Worm (Caenorhabditis elegans) whole organism, L1 larva: ENCODE data around the gene ifas-1.

ENCODE experiments used
- C04F5.9 ChIP-seq: sonication (generic microtip); optimal IDR thresholded peaks from 2 replicates; lab custom pipeline; 2016; ENCODE audit warnings: missing genetic modification characterization, missing compliant biosample characterization
- aha-1 ChIP-seq: fragments of 150-350 bp; optimal IDR thresholded peaks from 2 replicates; lab custom pipeline; 2014; ENCODE audit warnings: missing biosample characterization, missing genetic modification characterization
- ama-1 ChIP-seq: fragments of 150-350 bp; optimal IDR thresholded peaks from 2 replicates; lab custom pipeline; 2014
- ceh-82 ChIP-seq, 3 experiments: fragments of 150-350 bp in 1 of 3; sonication (generic microtip) in 2 of 3; optimal IDR thresholded peaks; 2 replicates each; lab custom pipeline; 2014 to 2017; ENCODE audit warnings: missing biosample characterization in 3 of 3, missing genetic modification characterization in 3 of 3
- ceh-90 ChIP-seq: sonication (generic microtip); optimal IDR thresholded peaks from 2 replicates; lab custom pipeline; 2016; ENCODE audit warnings: missing genetic modification characterization, missing compliant biosample characterization
- efl-1 ChIP-seq, 4 experiments: fragments of 150-350 bp; optimal IDR thresholded peaks in 3 of 4; peaks in 1 of 4; 1 replicate in 1 of 4; 2 replicates in 3 of 4; lab custom pipeline; 2014; ENCODE audit warnings: missing biosample characterization in 2 of 4, missing genetic modification characterization in 2 of 4, missing genetic modification reagents in 2 of 4
- egl-27 ChIP-seq, 2 experiments: fragments of 150-350 bp in 1 of 2; sonication (generic microtip); optimal IDR thresholded peaks; 3 replicates each; lab custom pipeline; 2017 to 2018; ENCODE audit warnings: missing biosample characterization in 2 of 2, missing genetic modification characterization in 2 of 2, missing genetic modification reagents in 2 of 2
- elt-2 ChIP-seq: sonication (generic microtip); optimal IDR thresholded peaks from 2 replicates; lab custom pipeline; 2016; ENCODE audit warnings: missing genetic modification characterization, mild to moderate bottlenecking, inconsistent platforms, missing compliant biosample characterization, missing genetic modification reagents
- elt-3 ChIP-seq, 6 experiments: fragments of 150-350 bp in 1 of 6; sonication (generic microtip); optimal IDR thresholded peaks; 2 replicates each; lab custom pipeline; 2017 to 2018; ENCODE audit warnings: missing biosample characterization in 6 of 6, missing genetic modification characterization in 6 of 6, inconsistent platforms in 1 of 6
- ets-5 ChIP-seq: fragments of 200-800 bp; sonication (Bioruptor generic); IDR thresholded peaks from 2 replicates; pipeline ENCODE4 v1.3.6; 2022; ENCODE audit warnings: missing genetic modification characterization, missing compliant biosample characterization
- fkh-4 ChIP-seq: sonication (generic microtip); optimal IDR thresholded peaks from 2 replicates; lab custom pipeline; 2016; ENCODE audit warnings: missing compliant biosample characterization, missing genetic modification characterization, borderline replicate concordance
- fkh-8 ChIP-seq: sonication (generic microtip); optimal IDR thresholded peaks from 2 replicates; lab custom pipeline; 2016; ENCODE audit warnings: mild to moderate bottlenecking, missing genetic modification characterization, missing compliant biosample characterization
- fos-1 ChIP-seq: fragments of 150-350 bp; optimal IDR thresholded peaks from 2 replicates; lab custom pipeline; 2014; ENCODE audit warnings: missing biosample characterization, missing genetic modification characterization
- hlh-4 ChIP-seq: sonication (generic microtip); optimal IDR thresholded peaks from 2 replicates; lab custom pipeline; 2016; ENCODE audit warnings: mild to moderate bottlenecking, missing genetic modification characterization, missing compliant biosample characterization
- isw-1 ChIP-seq: fragments of 200-800 bp; sonication (Bioruptor generic); IDR thresholded peaks from 2 replicates; pipeline ENCODE4 v1.3.6; 2022; ENCODE audit warnings: missing genetic modification characterization, missing compliant biosample characterization
- jun-1 ChIP-seq: fragments of 150-350 bp; optimal IDR thresholded peaks from 2 replicates; lab custom pipeline; 2014; ENCODE audit warnings: missing biosample characterization, missing genetic modification reagents, missing genetic modification characterization
- lin-13 ChIP-seq: fragments of 150-350 bp; optimal IDR thresholded peaks from 2 replicates; lab custom pipeline; 2014; ENCODE audit warnings: missing biosample characterization, missing genetic modification reagents, missing genetic modification characterization
- lin-14 ChIP-seq: fragments of 200-800 bp; sonication (Bioruptor generic); optimal IDR thresholded peaks from 2 replicates; lab custom pipeline; 2018; ENCODE audit warnings: mild to moderate bottlenecking, missing genetic modification characterization, moderate library complexity, missing compliant biosample characterization
- lin-35 ChIP-seq, 2 experiments: fragments of 150-350 bp; optimal IDR thresholded peaks; 2 replicates each; lab custom pipeline; 2014; ENCODE audit warnings: missing biosample characterization in 2 of 2, missing genetic modification characterization in 2 of 2, missing genetic modification reagents in 2 of 2
- mdl-1 ChIP-seq, 2 experiments: fragments of 150-350 bp; optimal IDR thresholded peaks; 2 replicates each; lab custom pipeline; 2014 to 2017; ENCODE audit warnings: missing biosample characterization in 2 of 2, missing genetic modification characterization in 2 of 2, inconsistent platforms in 1 of 2
- mep-1 ChIP-seq: fragments of 150-350 bp; optimal IDR thresholded peaks from 2 replicates; lab custom pipeline; 2014; ENCODE audit warnings: missing biosample characterization, missing genetic modification characterization
- nhr-11 ChIP-seq: fragments of 150-350 bp; optimal IDR thresholded peaks from 2 replicates; lab custom pipeline; 2014; ENCODE audit warnings: missing biosample characterization, missing genetic modification characterization
- nhr-12 ChIP-seq: sonication (generic microtip); optimal IDR thresholded peaks from 2 replicates; lab custom pipeline; 2017; ENCODE audit warnings: missing biosample characterization, missing genetic modification characterization
- nhr-19 ChIP-seq: fragments of 200-800 bp; sonication (Bioruptor generic); conservative IDR thresholded peaks from 2 replicates; pipeline ENCODE4 v1.3.6; 2022; ENCODE audit warnings: missing genetic modification characterization, missing compliant biosample characterization
- nhr-28 ChIP-seq: fragments of 150-350 bp; optimal IDR thresholded peaks from 2 replicates; lab custom pipeline; 2014; ENCODE audit warnings: missing biosample characterization, missing genetic modification characterization
- nhr-71 ChIP-seq: sonication (generic microtip); optimal IDR thresholded peaks from 2 replicates; lab custom pipeline; 2016; ENCODE audit warnings: mild to moderate bottlenecking, missing genetic modification characterization, moderate library complexity, missing compliant biosample characterization
- pqm-1 ChIP-seq: sonication (generic microtip); optimal IDR thresholded peaks from 3 replicates; lab custom pipeline; 2017; ENCODE audit warnings: missing biosample characterization, missing genetic modification characterization
- rnt-1 ChIP-seq: sonication (generic microtip); optimal IDR thresholded peaks from 2 replicates; lab custom pipeline; 2016; ENCODE audit warnings: mild to moderate bottlenecking, missing genetic modification characterization, moderate library complexity, missing compliant biosample characterization
- skn-1 ChIP-seq: fragments of 150-350 bp; optimal IDR thresholded peaks from 2 replicates; lab custom pipeline; 2014; ENCODE audit warnings: missing biosample characterization, missing genetic modification characterization
- snpc-4 ChIP-seq: fragments of 150-350 bp; optimal IDR thresholded peaks from 2 replicates; lab custom pipeline; 2014; ENCODE audit warnings: missing biosample characterization, missing genetic modification characterization
- swsn-7 ChIP-seq: sonication (generic microtip); optimal IDR thresholded peaks from 2 replicates; lab custom pipeline; 2016; ENCODE audit warnings: missing genetic modification characterization, missing compliant biosample characterization
- tlp-1 ChIP-seq: fragments of 150-350 bp; optimal IDR thresholded peaks from 2 replicates; lab custom pipeline; 2014; ENCODE audit warnings: missing biosample characterization, missing genetic modification characterization
- unc-98 ChIP-seq: fragments of 200-800 bp; sonication (Bioruptor generic); IDR thresholded peaks from 2 replicates; pipeline ENCODE4 v1.3.6; 2022; ENCODE audit warnings: missing genetic modification characterization, missing compliant biosample characterization
- vab-15 ChIP-seq: sonication (generic microtip); optimal IDR thresholded peaks from 2 replicates; lab custom pipeline; 2017; ENCODE audit warnings: missing genotype, mild to moderate bottlenecking, missing genetic modification characterization, missing compliant biosample characterization
- ztf-11 ChIP-seq, 2 experiments: sonication (generic microtip); optimal IDR thresholded peaks; 2 replicates each; lab custom pipeline; 2016 to 2017; ENCODE audit warnings: missing genetic modification characterization in 2 of 2, missing biosample characterization in 1 of 2, missing compliant biosample characterization in 1 of 2

ifas-1 gene

DNA sequence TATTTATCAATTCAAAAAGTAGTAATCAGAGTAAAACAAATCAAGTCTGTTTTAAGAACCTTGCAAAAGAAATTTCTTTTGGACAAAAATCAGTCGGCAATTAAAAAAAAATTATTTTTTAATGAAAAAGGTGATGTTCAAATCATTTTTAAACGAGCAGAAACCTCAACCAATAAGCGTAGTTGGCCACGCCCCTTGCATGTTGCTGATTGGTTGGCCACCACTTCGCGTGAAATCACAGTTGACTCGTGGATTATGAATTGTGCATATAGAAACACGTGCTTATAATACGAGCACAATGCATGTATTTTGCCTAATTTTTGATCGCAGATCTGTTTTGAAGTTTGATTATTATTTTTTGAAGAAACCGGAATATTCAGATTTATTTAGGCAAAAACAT is 23.3 kb downstream of the ifas-1 start:
- TF ChIP-seq nhr-12 (tag; lab: Kevin White, UChicago), result no peak
- no peak for TF ChIP-seq lin-13 (GFP tag; lab: Kevin White, UChicago)
- TF ChIP-seq lin-14 (GFP tag; lab: Kevin White, UChicago), result no peak
- TF ChIP-seq ztf-11 (tag; optimal IDR thresholded peaks at IDR 0.05; lab: Kevin White, UChicago), result no peak
- TF ChIP-seq ceh-82 (tag; optimal IDR thresholded peaks at IDR 0.05; lab: Kevin White, UChicago), result no peak
- no peak for TF ChIP-seq nhr-71 (tag; lab: Kevin White, UChicago)
- TF ChIP-seq pqm-1 (tag; lab: Kevin White, UChicago), result no peak
- no peak for TF ChIP-seq elt-3 (tag; optimal IDR thresholded peaks at IDR 0.05; lab: Kevin White, UChicago)
- no peak for TF ChIP-seq C04F5.9 (tag; lab: Kevin White, UChicago)
- no peak for TF ChIP-seq fkh-8 (tag; lab: Kevin White, UChicago)
- TF ChIP-seq mep-1 (tag; lab: Kevin White, UChicago), result no peak
- no peak for TF ChIP-seq aha-1 (tag; lab: Kevin White, UChicago)

DNA sequence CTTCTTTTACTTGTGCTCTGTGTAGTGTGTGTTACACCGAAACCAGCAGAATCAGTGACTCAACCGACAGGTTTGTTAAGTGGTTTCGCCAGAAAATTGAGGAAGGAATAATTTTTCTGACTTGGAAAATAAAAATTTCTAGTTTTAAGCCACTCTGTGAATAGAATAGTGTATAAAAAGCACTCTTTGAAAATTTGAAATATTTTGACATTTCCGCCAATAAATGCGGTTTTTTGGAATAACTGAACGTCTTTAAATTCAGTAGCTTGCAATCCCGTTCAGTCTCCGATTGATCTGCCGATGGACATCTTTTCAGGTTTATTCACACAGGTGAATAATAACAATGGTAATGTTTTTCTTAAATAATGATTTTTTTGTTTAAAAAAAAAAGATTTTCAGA is 24.0 kb downstream of the ifas-1 start, which contains the start of gene F19B10.3:
F19B10.3 (plus strand) TSS at position 301 of the 400 bp plus-strand sequence.
- no peak for TF ChIP-seq efl-1 (optimal IDR thresholded peaks at IDR 0.05; lab: Kevin White, UChicago)
- TF ChIP-seq efl-1 (GFP tag; optimal IDR thresholded peaks at IDR 0.05 in 1 of 2; lab: Kevin White, UChicago), result peak in 1 of 2 experiments; percentile 29
- TF ChIP-seq ceh-90 (tag; lab: Kevin White, UChicago), result no peak

DNA sequence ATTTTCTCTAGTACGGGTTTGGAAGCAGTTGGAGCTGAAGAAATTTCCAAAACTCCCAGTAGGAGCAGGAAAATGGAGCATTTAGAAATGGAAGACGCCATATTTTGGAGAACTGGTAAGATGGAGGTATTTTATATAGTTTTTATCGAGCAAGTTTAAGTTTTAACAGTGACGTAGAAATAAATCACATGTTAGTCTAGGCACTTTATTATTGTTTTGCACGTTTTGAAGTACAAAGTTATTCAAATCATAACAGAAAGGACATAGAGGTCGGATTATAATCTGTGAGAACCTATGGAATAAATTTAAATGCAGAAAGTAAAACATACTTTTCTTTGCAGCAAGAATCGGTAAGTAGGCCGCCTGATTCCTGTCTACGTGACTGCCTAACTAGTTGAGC is 24.7 kb downstream of the ifas-1 start, which contains the start of gene F19B10.6:
F19B10.6 (minus strand) TSS at position 101 of the 400 bp plus-strand sequence.
- no peak for TF ChIP-seq fos-1 (tag; lab: Kevin White, UChicago)

DNA sequence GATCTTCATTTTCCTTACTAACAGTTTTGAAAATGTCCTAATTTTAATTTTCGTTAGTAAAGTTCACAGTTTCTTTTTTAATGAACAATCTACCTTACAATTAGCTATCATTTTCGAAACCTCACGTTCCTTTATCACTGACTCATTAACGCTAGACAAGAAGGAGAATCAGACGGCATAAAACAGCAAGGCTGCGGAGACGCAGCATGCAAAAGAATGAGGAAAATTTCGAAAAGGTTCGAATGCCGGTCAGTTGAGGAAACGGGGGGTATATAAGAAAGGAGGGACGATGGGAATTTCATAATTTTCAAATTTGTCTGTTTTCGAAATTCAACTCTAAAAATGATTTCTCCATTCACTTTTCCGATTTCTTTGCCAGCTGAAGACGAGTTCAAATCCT is 26.6 kb downstream of the ifas-1 start, which contains the start of gene F19B10.13:
F19B10.13 (plus strand) TSS at position 343 of the 400 bp plus-strand sequence.
- TF ChIP-seq elt-2 (tag; lab: Kevin White, UChicago), result peak; percentile 41
- TF ChIP-seq skn-1 (tag; lab: Kevin White, UChicago), result no peak
- TF ChIP-seq rnt-1, result peak; percentile 27
- no peak for TF ChIP-seq nhr-28 (tag; lab: Kevin White, UChicago)
- TF ChIP-seq vab-15 (tag; lab: Kevin White, UChicago), result no peak
- no peak for TF ChIP-seq ama-1
- no peak for TF ChIP-seq mdl-1 (tag; optimal IDR thresholded peaks at IDR 0.05; lab: Kevin White, UChicago)
- no peak for TF ChIP-seq snpc-4 (tag; lab: Kevin White, UChicago)
- TF ChIP-seq elt-3 (tag; optimal IDR thresholded peaks at IDR 0.05; lab: Kevin White, UChicago), result peak in 1 of 6 experiments; percentile 9
- no peak for TF ChIP-seq hlh-4 (tag; lab: Kevin White, UChicago)
- TF ChIP-seq lin-13 (GFP tag; lab: Kevin White, UChicago), result no peak
- no peak for TF ChIP-seq tlp-1 (tag; lab: Kevin White, UChicago)
- peak; percentile 49 for TF ChIP-seq lin-14 (GFP tag; lab: Kevin White, UChicago)
- TF ChIP-seq nhr-11 (tag; lab: Kevin White, UChicago), result no peak
- TF ChIP-seq ets-5, result no peak
- TF ChIP-seq fkh-4 (tag; lab: Kevin White, UChicago), result no peak
- no peak for TF ChIP-seq ztf-11 (tag; optimal IDR thresholded peaks at IDR 0.05; lab: Kevin White, UChicago)
- no peak for TF ChIP-seq jun-1 (tag; lab: Kevin White, UChicago)
- peak; percentile 20 to 29 for TF ChIP-seq efl-1 (optimal IDR thresholded peaks at IDR 0.05; lab: Kevin White, UChicago)
- no peak for TF ChIP-seq efl-1 (GFP tag; optimal IDR thresholded peaks at IDR 0.05 in 1 of 2; lab: Kevin White, UChicago)
- no peak for TF ChIP-seq unc-98 (GFP tag; lab: Robert Waterston, UW)
- TF ChIP-seq nhr-19 (GFP tag; lab: Robert Waterston, UW), result no peak
- no peak for TF ChIP-seq egl-27 (tag; optimal IDR thresholded peaks at IDR 0.05; lab: Kevin White, UChicago)
- no peak for TF ChIP-seq isw-1 (GFP tag; lab: Robert Waterston, UW)
- peak in 1 of 2 experiments; percentile 45 for TF ChIP-seq lin-35 (GFP tag; optimal IDR thresholded peaks at IDR 0.05; lab: Kevin White, UChicago)
- TF ChIP-seq swsn-7, result no peak
